Worm (Caenorhabditis elegans) whole organism, L2 larva: ENCODE measurements around the gene clec-221.

Experiments
- F13H6.1 ChIP-seq: sonication (generic microtip); optimal IDR thresholded peaks from 2 replicates; lab custom pipeline; 2016; ENCODE audit warnings: missing genetic modification characterization, missing compliant biosample characterization
- Y55F3AM.14 ChIP-seq: fragments of 200-800 bp; sonication (Bioruptor generic); optimal IDR thresholded peaks from 2 replicates; lab custom pipeline; 2018; ENCODE audit warnings: mild to moderate bottlenecking, missing genetic modification characterization, missing compliant biosample characterization
- ZK546.5 ChIP-seq: sonication (generic microtip); optimal IDR thresholded peaks from 2 replicates; lab custom pipeline; 2017; ENCODE audit warnings: missing biosample characterization, missing genetic modification characterization
- alr-1 ChIP-seq: fragments of 150-350 bp; optimal IDR thresholded peaks from 2 replicates; lab custom pipeline; 2014; ENCODE audit warnings: missing biosample characterization, missing genetic modification characterization
- ama-1 ChIP-seq: fragments of 150-350 bp; optimal IDR thresholded peaks from 2 replicates; lab custom pipeline; 2018; ENCODE audit warnings: inconsistent platforms
- blmp-1 ChIP-seq: sonication (generic microtip); optimal IDR thresholded peaks from 2 replicates; lab custom pipeline; 2017; ENCODE audit warnings: missing genetic modification characterization, mild to moderate bottlenecking, missing compliant biosample characterization, antibody characterized with exemption, moderate library complexity; ENCODE audit not compliant: insufficient read depth
- ceh-82 ChIP-seq: fragments of 150-350 bp; optimal IDR thresholded peaks from 2 replicates; lab custom pipeline; 2014; ENCODE audit warnings: missing biosample characterization, missing genetic modification characterization
- crh-2 ChIP-seq: sonication (generic microtip); optimal IDR thresholded peaks from 2 replicates; lab custom pipeline; 2017; ENCODE audit warnings: missing biosample characterization, missing genetic modification characterization
- egl-27 ChIP-seq: sonication (generic microtip); optimal IDR thresholded peaks from 3 replicates; lab custom pipeline; 2017; ENCODE audit warnings: missing biosample characterization, missing genetic modification reagents, missing genetic modification characterization
- elt-1 ChIP-seq: fragments of 150-350 bp; optimal IDR thresholded peaks from 2 replicates; lab custom pipeline; 2014; ENCODE audit warnings: missing biosample characterization, missing genetic modification characterization
- fos-1 ChIP-seq: fragments of 150-350 bp; optimal IDR thresholded peaks from 2 replicates; lab custom pipeline; 2014; ENCODE audit warnings: missing biosample characterization, missing genetic modification characterization
- gmeb-1 ChIP-seq: fragments of 150-350 bp; optimal IDR thresholded peaks from 2 replicates; lab custom pipeline; 2014; ENCODE audit warnings: missing biosample characterization, missing genetic modification characterization
- lin-11 ChIP-seq: fragments of 150-350 bp; sonication (generic microtip); optimal IDR thresholded peaks from 2 replicates; lab custom pipeline; 2014; ENCODE audit warnings: missing biosample characterization, missing genetic modification characterization, inconsistent platforms, mixed read lengths
- lin-13 ChIP-seq: fragments of 150-350 bp; optimal IDR thresholded peaks from 2 replicates; lab custom pipeline; 2014; ENCODE audit warnings: missing biosample characterization, missing genetic modification reagents, missing genetic modification characterization
- lin-39 ChIP-seq: fragments of 150-350 bp; optimal IDR thresholded peaks from 2 replicates; lab custom pipeline; 2014; ENCODE audit warnings: missing biosample characterization, missing genetic modification reagents, missing genetic modification characterization
- lsy-2 ChIP-seq, 2 experiments: fragments of 150-350 bp in 1 of 2; sonication (generic microtip) in 1 of 2; optimal IDR thresholded peaks; 2 replicates each; lab custom pipeline; 2014 to 2017; ENCODE audit warnings: missing biosample characterization in 2 of 2, missing genetic modification characterization in 2 of 2
- mab-5 ChIP-seq: fragments of 150-350 bp; optimal IDR thresholded peaks from 2 replicates; lab custom pipeline; 2014; ENCODE audit warnings: missing biosample characterization, missing genetic modification characterization
- nhr-10 ChIP-seq: sonication (generic microtip); optimal IDR thresholded peaks from 2 replicates; lab custom pipeline; 2017; ENCODE audit warnings: missing biosample characterization, missing genetic modification characterization
- nhr-12 ChIP-seq: fragments of 150-350 bp; optimal IDR thresholded peaks from 2 replicates; lab custom pipeline; 2014; ENCODE audit warnings: missing biosample characterization, missing genetic modification characterization
- nhr-129 ChIP-seq: fragments of 150-350 bp; optimal IDR thresholded peaks from 2 replicates; lab custom pipeline; 2014; ENCODE audit warnings: missing biosample characterization, missing genetic modification characterization
- nhr-21 ChIP-seq: fragments of 150-350 bp; optimal IDR thresholded peaks from 2 replicates; lab custom pipeline; 2014; ENCODE audit warnings: missing biosample characterization, missing genetic modification characterization
- nhr-237 ChIP-seq: fragments of 150-350 bp; optimal IDR thresholded peaks from 2 replicates; lab custom pipeline; 2014; ENCODE audit warnings: missing biosample characterization, missing genetic modification characterization
- nhr-25 ChIP-seq: fragments of 150-350 bp; sonication (generic microtip); optimal IDR thresholded peaks from 3 replicates; lab custom pipeline; 2014; ENCODE audit warnings: missing biosample characterization, missing genetic modification characterization
- nhr-6 ChIP-seq: fragments of 150-350 bp; optimal IDR thresholded peaks from 2 replicates; lab custom pipeline; 2014; ENCODE audit warnings: missing biosample characterization, missing genetic modification characterization
- nhr-77 ChIP-seq: fragments of 150-350 bp; optimal IDR thresholded peaks from 2 replicates; lab custom pipeline; 2014; ENCODE audit warnings: missing biosample characterization, missing genetic modification characterization
- sem-4 ChIP-seq: fragments of 150-350 bp; optimal IDR thresholded peaks from 2 replicates; lab custom pipeline; 2014; ENCODE audit warnings: missing biosample characterization, missing genetic modification reagents, missing genetic modification characterization
- skn-1 ChIP-seq: sonication (generic microtip); optimal IDR thresholded peaks from 2 replicates; lab custom pipeline; 2017; ENCODE audit warnings: missing biosample characterization, missing genetic modification characterization
- sma-3 ChIP-seq: sonication (generic microtip); optimal IDR thresholded peaks from 2 replicates; lab custom pipeline; 2016; ENCODE audit warnings: missing genetic modification reagents, missing genetic modification characterization, missing compliant biosample characterization
- sma-9 ChIP-seq, 2 experiments: fragments of 150-350 bp in 1 of 2; sonication (generic microtip) in 1 of 2; optimal IDR thresholded peaks; 2 replicates each; lab custom pipeline; 2014 to 2016; ENCODE audit warnings: missing genetic modification characterization in 2 of 2, mild to moderate bottlenecking in 1 of 2, missing biosample characterization in 1 of 2, missing compliant biosample characterization in 1 of 2, missing genetic modification reagents in 1 of 2, moderate library complexity in 1 of 2
- snpc-4 ChIP-seq: fragments of 150-350 bp; optimal IDR thresholded peaks from 2 replicates; lab custom pipeline; 2014; ENCODE audit warnings: missing biosample characterization, missing genetic modification characterization
- unc-55 ChIP-seq: fragments of 150-350 bp; sonication (generic microtip); optimal IDR thresholded peaks from 3 replicates; lab custom pipeline; 2014; ENCODE audit warnings: missing biosample characterization, missing genetic modification reagents, missing genetic modification characterization
- ztf-1 ChIP-seq: fragments of 200-800 bp; sonication (Bioruptor generic); conservative IDR thresholded peaks from 2 replicates; pipeline ENCODE4 v1.3.6; 2022; ENCODE audit warnings: missing genetic modification characterization, missing compliant biosample characterization
- ztf-4 ChIP-seq: fragments of 150-350 bp; optimal IDR thresholded peaks from 2 replicates; lab custom pipeline; 2014; ENCODE audit warnings: missing biosample characterization, missing genetic modification characterization

The clec-221 gene

ce11 chrV:10960544-10960943 lies 6.3 kb upstream of the clec-221 start, which contains the start of gene vps-36:
Gene vps-36, minus strand, starts transcription at chrV:10960669.
- TF ChIP-seq snpc-4 (tag; lab: Kevin White, UChicago) (no peak), nhr-21 (tag; lab: Kevin White, UChicago) (no peak), nhr-12 (tag; lab: Kevin White, UChicago) (no peak), crh-2 (tag; lab: Kevin White, UChicago) (peak; percentile 27), ZK546.5 (no peak), ztf-1 (no peak), sma-9 (GFP tag; optimal IDR thresholded peaks at IDR 0.05; lab: Kevin White, UChicago) (peak; percentile 42), sma-9 (tag; optimal IDR thresholded peaks at IDR 0.05; lab: Kevin White, UChicago) (no peak), egl-27 (no peak), ceh-82 (tag; lab: Kevin White, UChicago) (no peak), elt-1 (tag; lab: Kevin White, UChicago) (no peak), F13H6.1 (no peak), nhr-6 (no peak), alr-1 (no peak), nhr-129 (tag; lab: Kevin White, UChicago) (peak; percentile 18), mab-5 (tag; lab: Kevin White, UChicago) (no peak), sma-3 (GFP tag; lab: Kevin White, UChicago) (no peak), nhr-10 (tag; lab: Kevin White, UChicago) (no peak), ztf-4 (tag; lab: Kevin White, UChicago) (no peak), nhr-237 (tag; lab: Kevin White, UChicago) (no peak), unc-55 (no peak), fos-1 (tag; lab: Kevin White, UChicago) (peak; percentile 68), ama-1 (lab: Kevin White, UChicago) (no peak)

ce11 chrV:10958322-10958900 lies 4.2 kb upstream of the clec-221 start, which contains the start of gene pigt-1:
Gene pigt-1, minus strand, starts transcription at chrV:10958821.
- TF ChIP-seq lin-13 (GFP tag; lab: Kevin White, UChicago) (peak; percentile 14), crh-2 (tag; lab: Kevin White, UChicago) (peak; percentile 10), lsy-2 (tag; optimal IDR thresholded peaks at IDR 0.05; lab: Kevin White, UChicago) (peak in 1 of 2 experiments; percentile 29), sma-9 (GFP tag; optimal IDR thresholded peaks at IDR 0.05; lab: Kevin White, UChicago) (peak; percentile 51), sma-9 (tag; optimal IDR thresholded peaks at IDR 0.05; lab: Kevin White, UChicago) (no peak), skn-1 (tag; lab: Kevin White, UChicago) (no peak), Y55F3AM.14 (GFP tag; lab: Kevin White, UChicago) (peak; percentile 17), alr-1 (no peak)

- TF ChIP-seq nhr-77 (tag; lab: Kevin White, UChicago) (no peak), nhr-12 (tag; lab: Kevin White, UChicago) (no peak), lin-13 (GFP tag; lab: Kevin White, UChicago) (no peak), lin-39 (tag; lab: Kevin White, UChicago) (no peak), nhr-6 (no peak), fos-1 (tag; lab: Kevin White, UChicago) (peak; percentile 14), Y55F3AM.14 (GFP tag; lab: Kevin White, UChicago) (no peak)
- TF ChIP-seq, all 48 proteins: peak for 1
Observed at ce11 chrV:10955681-10956476, 1.6 kb upstream of the clec-221 start, which contains the start of gene F17C11.13. Gene F17C11.13, plus strand, starts transcription at chrV:10955923.

- TF ChIP-seq ama-1 (lab: Kevin White, UChicago), result no peak
- peak; percentile 2 for TF ChIP-seq fos-1 (tag; lab: Kevin White, UChicago)
Observed at ce11 chrV:10954832-10955231, 598 bp upstream of the clec-221 start, which contains the start of gene F17C11.6. Gene F17C11.6, plus strand, starts transcription at chrV:10955121.

ce11 chrV:10953471-10954155 lies 621 bp downstream of the clec-221 start:
- TF ChIP-seq lin-11 (tag; lab: Kevin White, UChicago) (no peak), nhr-25 (tag; lab: Kevin White, UChicago) (peak; percentile 29), nhr-6 (peak; percentile 32), blmp-1 (tag; lab: Kevin White, UChicago) (peak; percentile 9), gmeb-1 (no peak), sma-9 (GFP tag; optimal IDR thresholded peaks at IDR 0.05; lab: Kevin White, UChicago) (peak; percentile 20), sma-9 (tag; optimal IDR thresholded peaks at IDR 0.05; lab: Kevin White, UChicago) (no peak), lin-13 (GFP tag; lab: Kevin White, UChicago) (peak; percentile 25), lsy-2 (tag; optimal IDR thresholded peaks at IDR 0.05; lab: Kevin White, UChicago) (peak in 1 of 2 experiments; percentile 40), Y55F3AM.14 (GFP tag; lab: Kevin White, UChicago) (peak; percentile 21), ama-1 (lab: Kevin White, UChicago) (peak; percentile 74), fos-1 (tag; lab: Kevin White, UChicago) (no peak), ztf-4 (tag; lab: Kevin White, UChicago) (peak; percentile 60), sem-4 (tag; lab: Kevin White, UChicago) (no peak)
